Fruit fly (Drosophila melanogaster) whole organism, prepupa: ENCODE results near the gene CG11672.

ENCODE experiments used
- CG10669 ChIP-seq: fragments of 200-800 bp; sonication (Bioruptor generic); optimal IDR thresholded peaks from 3 replicates; lab custom pipeline; 2018; ENCODE audit warnings: missing biosample characterization, mild to moderate bottlenecking, missing genetic modification characterization, moderate library complexity
- CG11902 ChIP-seq: fragments of 200-800 bp; sonication (Bioruptor generic); optimal IDR thresholded peaks from 3 replicates; lab custom pipeline; 2016; ENCODE audit warnings: missing biosample characterization, missing genetic modification characterization
- CG1621 ChIP-seq: fragments of 200-800 bp; sonication (Bioruptor generic); optimal IDR thresholded peaks from 3 replicates; lab custom pipeline; 2018; ENCODE audit warnings: missing biosample characterization, mild to moderate bottlenecking, missing genetic modification characterization
- CG3032 ChIP-seq: fragments of 200-800 bp; optimal IDR thresholded peaks from 2 replicates; lab custom pipeline; 2019; ENCODE audit warnings: missing biosample characterization, mild to moderate bottlenecking, missing genetic modification characterization, moderate library complexity
- CG34406 ChIP-seq: fragments of 200-800 bp; sonication (Bioruptor generic); optimal IDR thresholded peaks from 3 replicates; lab custom pipeline; 2016; ENCODE audit warnings: missing biosample characterization, missing genetic modification characterization
- CG3919 ChIP-seq: fragments of 200-800 bp; sonication (Bioruptor generic); optimal IDR thresholded peaks from 3 replicates; lab custom pipeline; 2016; ENCODE audit warnings: missing biosample characterization, missing genetic modification characterization
- Eip75B ChIP-seq: fragments of 200-800 bp; sonication (Bioruptor generic); optimal IDR thresholded peaks from 3 replicates; lab custom pipeline; 2016; ENCODE audit warnings: missing biosample characterization, missing genetic modification characterization
- Met ChIP-seq: fragments of 200-800 bp; sonication (Bioruptor generic); optimal IDR thresholded peaks from 3 replicates; lab custom pipeline; 2016; ENCODE audit warnings: missing biosample characterization, missing genetic modification characterization
- OdsH ChIP-seq: fragments of 200-800 bp; sonication (Bioruptor generic); optimal IDR thresholded peaks from 3 replicates; lab custom pipeline; 2016; ENCODE audit warnings: missing biosample characterization, missing genetic modification characterization
- Sox15 ChIP-seq: fragments of 200-800 bp; sonication (Bioruptor generic); optimal IDR thresholded peaks from 3 replicates; lab custom pipeline; 2016; ENCODE audit warnings: missing biosample characterization, missing genetic modification characterization
- cyc ChIP-seq: fragments of 200-800 bp; sonication (Bioruptor generic); optimal IDR thresholded peaks from 3 replicates; lab custom pipeline; 2016; ENCODE audit warnings: missing biosample characterization, missing genetic modification characterization
- fd85E ChIP-seq: fragments of 200-800 bp; sonication (Bioruptor generic); optimal IDR thresholded peaks from 3 replicates; lab custom pipeline; 2016; ENCODE audit warnings: missing biosample characterization, missing genetic modification characterization
- fkh ChIP-seq: fragments of 200-800 bp; sonication (Bioruptor generic); optimal IDR thresholded peaks from 3 replicates; lab custom pipeline; 2017; ENCODE audit warnings: missing biosample characterization, mild to moderate bottlenecking, missing genetic modification characterization, moderate library complexity

CG11672 gene

dm6 chr3R:8239472-8240301 lies 50.7 kb downstream of the CG11672 start (continued):
- TF ChIP-seq Sox15 (GFP tag; lab: Kevin White, UChicago) (peak; percentile 88), OdsH (GFP tag; lab: Kevin White, UChicago) (peak; percentile 90), CG11902 (GFP tag; lab: Kevin White, UChicago) (peak; percentile 69), CG3919 (GFP tag; lab: Kevin White, UChicago) (peak; percentile 91), Eip75B (peak; percentile 92), fkh (GFP tag; lab: Kevin White, UChicago) (peak; percentile 88), fd85E (peak; percentile 69), Met (GFP tag; lab: Kevin White, UChicago) (peak; percentile 90), cyc (GFP tag; lab: Kevin White, UChicago) (peak; percentile 75), CG10669 (peak; percentile 81), CG3032 (peak; percentile 88), CG34406 (GFP tag; lab: Kevin White, UChicago) (peak; percentile 92), CG1621 (peak; percentile 49)
